Fruit fly (Drosophila melanogaster): ENCODE measurements around the gene CG10352.

CG10352 gene

DNA sequence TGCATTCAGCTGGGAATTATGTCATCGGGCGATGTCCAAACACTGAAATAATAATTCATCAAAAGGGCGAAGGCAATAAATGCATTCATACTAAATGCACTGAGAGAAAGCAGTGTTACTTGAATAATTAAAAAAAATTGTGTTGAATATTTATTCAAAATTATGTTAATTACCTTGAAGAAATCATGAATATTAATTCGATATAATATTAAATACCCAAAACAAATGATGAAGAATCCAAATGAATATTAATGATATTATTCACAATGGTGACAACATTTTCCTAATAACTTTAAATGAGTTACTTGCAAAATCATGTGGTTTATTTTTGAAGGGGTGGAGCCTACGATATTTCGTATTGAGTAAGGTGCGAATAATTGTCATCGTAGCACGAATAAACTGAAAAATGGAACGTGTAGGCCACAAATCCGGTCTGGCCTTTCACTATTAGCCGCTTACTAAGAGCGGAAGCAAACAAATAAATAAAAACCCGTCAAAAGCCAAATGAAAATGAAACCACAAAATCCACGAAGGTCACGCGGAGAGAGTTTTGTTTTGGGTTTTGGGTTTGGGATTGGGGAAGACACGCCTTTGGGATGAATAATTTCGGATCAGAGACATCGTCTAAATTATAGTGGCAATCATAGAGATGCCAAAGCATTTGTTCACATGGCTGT is 35.1 kb downstream of the CG10352 start (continued):
- no peak for TF ChIP-seq Bteb2 (GFP tag; optimal IDR thresholded peaks at IDR 0.05)
- no peak for TF ChIP-seq Nf-YA (GFP tag; IDR thresholded peaks at IDR 0.05)
- peak; percentile 48 for TF ChIP-seq Asciz (GFP tag; optimal IDR thresholded peaks at IDR 0.05)
- no peak for TF ChIP-seq Sry-δ (GFP tag; optimal IDR thresholded peaks at IDR 0.05)
- TF ChIP-seq CG14710 (tag; optimal IDR thresholded peaks at IDR 0.05): no peak
- no peak for TF ChIP-seq CG18476 (GFP tag; optimal IDR thresholded peaks at IDR 0.05)
- peak; percentile 51 for TF ChIP-seq CG2678 (tag; optimal IDR thresholded peaks at IDR 0.05)
- TF ChIP-seq Sox100B (GFP tag; optimal IDR thresholded peaks at IDR 0.05): peak; percentile 62
- no peak for TF ChIP-seq CG12744 (GFP tag; optimal IDR thresholded peaks at IDR 0.05)
- TF ChIP-seq ATbp (GFP tag; optimal IDR thresholded peaks at IDR 0.05): peak; percentile 28
- no peak for TF ChIP-seq luna (GFP tag; optimal IDR thresholded peaks at IDR 0.05)
- TF ChIP-seq chif (GFP tag; optimal IDR thresholded peaks at IDR 0.05): no peak
- no peak for TF ChIP-seq CG14050 (GFP tag; IDR thresholded peaks at IDR 0.05)
- TF ChIP-seq CG30431 (GFP tag; optimal IDR thresholded peaks at IDR 0.05): no peak
- peak; percentile 6 for TF ChIP-seq CG8388 (GFP tag; optimal IDR thresholded peaks at IDR 0.05)
- no peak for TF ChIP-seq CG11723 (GFP tag; optimal IDR thresholded peaks at IDR 0.05)
- TF ChIP-seq ci (GFP tag; IDR thresholded peaks at IDR 0.05): 0 out of 3 replicates have a peak, but pooled peaks have one; percentile 7
- peak; percentile 18 for TF ChIP-seq Ssrp (tag; optimal IDR thresholded peaks at IDR 0.05)
- TF ChIP-seq pzg (GFP tag; optimal IDR thresholded peaks at IDR 0.05): no peak
- peak; percentile 37 for TF ChIP-seq tap (tag; optimal IDR thresholded peaks at IDR 0.05)
- TF ChIP-seq pan (optimal IDR thresholded peaks at IDR 0.05): no peak
- TF ChIP-seq pan (GFP tag; optimal IDR thresholded peaks at IDR 0.05 in 1 of 2, IDR thresholded peaks at IDR 0.05 in 1 of 2): no peak
- TF ChIP-seq CG6654 (GFP tag; optimal IDR thresholded peaks at IDR 0.05): no peak
- no peak for TF ChIP-seq CG34224 (GFP tag; IDR thresholded peaks at IDR 0.05; ENCODE audit: partially characterized antibody)
- TF ChIP-seq CG9437 (GFP tag; optimal IDR thresholded peaks at IDR 0.05): no peak
- peak in 1 of 2 experiments; percentile 75 for TF ChIP-seq Hr51 (GFP tag; optimal IDR thresholded peaks at IDR 0.05)
- no peak for TF ChIP-seq CG3838 (GFP tag; optimal IDR thresholded peaks at IDR 0.05)
- TF ChIP-seq trem (tag; optimal IDR thresholded peaks at IDR 0.05): no peak
- no peak for TF ChIP-seq Abd-B (GFP tag; optimal IDR thresholded peaks at IDR 0.05)
- peak; percentile 12 for TF ChIP-seq nerfin-1 (tag; optimal IDR thresholded peaks at IDR 0.05)
- no peak for TF ChIP-seq CG11696 (GFP tag; IDR thresholded peaks at IDR 0.05)
- no peak for TF ChIP-seq lola (GFP tag; optimal IDR thresholded peaks at IDR 0.05)
- no peak for TF ChIP-seq Ets65A (GFP tag)
- TF ChIP-seq CG16779 (GFP tag; IDR thresholded peaks at IDR 0.05): no peak
- peak; percentile 42 for TF ChIP-seq CG2712 (tag; optimal IDR thresholded peaks at IDR 0.05)
- TF ChIP-seq HHEX (GFP tag; optimal IDR thresholded peaks at IDR 0.05): no peak
- TF ChIP-seq pho (GFP tag; optimal IDR thresholded peaks at IDR 0.05): no peak
- no peak for TF ChIP-seq YL-1 (GFP tag; optimal IDR thresholded peaks at IDR 0.05)
- no peak for TF ChIP-seq CG7357 (GFP tag; IDR thresholded peaks at IDR 0.05)
- TF ChIP-seq CG4360 (GFP tag; IDR thresholded peaks at IDR 0.05): no peak
- TF ChIP-seq CG7271 (tag; optimal IDR thresholded peaks at IDR 0.05): no peak
- TF ChIP-seq wor (GFP tag; IDR thresholded peaks at IDR 0.05): 0 out of 2 replicates have a peak, but pooled peaks have one; percentile 20
- no peak for TF ChIP-seq bcd (GFP tag; optimal IDR thresholded peaks at IDR 0.05)
- peak; percentile 36; the same call in 1 of the 2 replicates for TF ChIP-seq vvl (GFP tag; IDR thresholded peaks at IDR 0.05)
- no peak for TF ChIP-seq CG3407 (GFP tag; optimal IDR thresholded peaks at IDR 0.05)
- TF ChIP-seq Hr3 (GFP tag; optimal IDR thresholded peaks at IDR 0.05): no peak
- peak; percentile 59 for TF ChIP-seq phol (tag; optimal IDR thresholded peaks at IDR 0.05)
- TF ChIP-seq btn (GFP tag; optimal IDR thresholded peaks at IDR 0.05): no peak
- no peak for TF ChIP-seq unc-4 (GFP tag; IDR thresholded peaks at IDR 0.05; ENCODE audit: partially characterized antibody)
- no peak for TF ChIP-seq peb (GFP tag; IDR thresholded peaks at IDR 0.05)

Data from whole organism, embryonic.